Worm (Caenorhabditis elegans) whole organism, young adult: Measurements from ENCODE around the gene gcy-12.

Experiments
- B0019.2 ChIP-seq: fragments of 200-800 bp; sonication (Bioruptor generic); conservative IDR thresholded peaks from 2 replicates; pipeline ENCODE4 v1.3.6; 2022; ENCODE audit warnings: missing genetic modification reagents, missing genetic modification characterization, missing compliant biosample characterization
- B0261.1 ChIP-seq: sonication (generic microtip); optimal IDR thresholded peaks from 2 replicates; lab custom pipeline; 2016; ENCODE audit warnings: mild to moderate bottlenecking, missing genetic modification characterization, moderate library complexity, missing compliant biosample characterization
- B0336.3 ChIP-seq: fragments of 200-800 bp; sonication (Bioruptor generic); IDR thresholded peaks from 2 replicates; pipeline ENCODE4 v1.3.6; 2022; ENCODE audit warnings: missing genetic modification characterization, missing compliant biosample characterization
- F39B2.1 ChIP-seq: fragments of 200-800 bp; sonication (Bioruptor generic); IDR thresholded peaks from 2 replicates; pipeline ENCODE4 v1.3.6; 2022; ENCODE audit warnings: missing genetic modification reagents, missing genetic modification characterization, missing compliant biosample characterization
- F57A8.1 ChIP-seq: fragments of 200-800 bp; sonication (Bioruptor generic); optimal IDR thresholded peaks from 2 replicates; lab custom pipeline; 2018; ENCODE audit warnings: mild to moderate bottlenecking, missing genetic modification characterization, moderate library complexity, missing compliant biosample characterization
- Y79H2A.3 ChIP-seq: fragments of 200-800 bp; sonication (Bioruptor generic); conservative IDR thresholded peaks from 2 replicates; pipeline ENCODE4 v1.3.6; 2022; ENCODE audit warnings: missing genetic modification reagents, missing genetic modification characterization, missing compliant biosample characterization
- Y95B8A.8 ChIP-seq: fragments of 200-800 bp; sonication (Bioruptor generic); IDR thresholded peaks from 2 replicates; pipeline ENCODE4 v1.3.6; 2022; ENCODE audit warnings: missing genetic modification reagents, missing genetic modification characterization, missing compliant biosample characterization
- ZK185.1 ChIP-seq: sonication (generic microtip); optimal IDR thresholded peaks from 2 replicates; lab custom pipeline; 2016; ENCODE audit warnings: mild to moderate bottlenecking, missing genetic modification characterization, missing compliant biosample characterization; ENCODE audit not compliant: poor library complexity, severe bottlenecking
- ama-1 ChIP-seq, 3 experiments: fragments of 150-350 bp in 1 of 3; sonication (generic microtip) in 2 of 3; optimal IDR thresholded peaks; 2 replicates each; lab custom pipeline; 2014 to 2018; ENCODE audit warnings: missing biosample characterization in 2 of 3, missing genetic modification characterization in 2 of 3, missing genetic modification reagents in 2 of 3
- atf-7 ChIP-seq: sonication (generic microtip); optimal IDR thresholded peaks from 2 replicates; lab custom pipeline; 2017; ENCODE audit warnings: mild to moderate bottlenecking, missing genetic modification characterization, missing compliant biosample characterization
- attf-3 ChIP-seq: fragments of 200-800 bp; sonication (Bioruptor generic); conservative IDR thresholded peaks from 2 replicates; pipeline ENCODE4 v1.3.6; 2022; ENCODE audit warnings: missing genetic modification reagents, missing genetic modification characterization, missing compliant biosample characterization
- attf-5 ChIP-seq: fragments of 200-800 bp; sonication (Bioruptor generic); optimal IDR thresholded peaks from 2 replicates; lab custom pipeline; 2018; ENCODE audit warnings: mild to moderate bottlenecking, missing genetic modification characterization, missing compliant biosample characterization
- bed-1 ChIP-seq: fragments of 200-800 bp; sonication (Bioruptor generic); IDR thresholded peaks from 2 replicates; pipeline ENCODE4 v1.3.6; 2022; ENCODE audit warnings: missing genetic modification reagents, missing genetic modification characterization, missing compliant biosample characterization
- cebp-2 ChIP-seq: fragments of 200-800 bp; sonication (Bioruptor generic); IDR thresholded peaks from 2 replicates; pipeline ENCODE4 v1.3.6; 2022; ENCODE audit warnings: missing genetic modification characterization, missing compliant biosample characterization
- ceh-79 ChIP-seq: sonication (generic microtip); optimal IDR thresholded peaks from 2 replicates; lab custom pipeline; 2017; ENCODE audit warnings: mild to moderate bottlenecking, missing genetic modification characterization, missing compliant biosample characterization
- ceh-91 ChIP-seq: fragments of 200-800 bp; sonication (Bioruptor generic); IDR thresholded peaks from 2 replicates; pipeline ENCODE4 v1.3.6; 2022; ENCODE audit warnings: missing genetic modification reagents, missing genetic modification characterization, missing compliant biosample characterization
- efl-1 ChIP-seq: fragments of 150-350 bp; optimal IDR thresholded peaks from 2 replicates; lab custom pipeline; 2014; ENCODE audit warnings: missing biosample characterization, missing genetic modification reagents, missing genetic modification characterization
- ets-4 ChIP-seq: fragments of 200-800 bp; sonication (Bioruptor generic); optimal IDR thresholded peaks from 2 replicates; lab custom pipeline; 2018; ENCODE audit warnings: mild to moderate bottlenecking, missing genetic modification characterization, missing compliant biosample characterization
- fkh-3 ChIP-seq: sonication (generic microtip); optimal IDR thresholded peaks from 2 replicates; lab custom pipeline; 2016; ENCODE audit warnings: mild to moderate bottlenecking, missing genetic modification characterization, missing compliant biosample characterization
- lag-1 ChIP-seq: fragments of 200-800 bp; sonication (Bioruptor generic); IDR thresholded peaks from 2 replicates; pipeline ENCODE4 v1.3.6; 2022; ENCODE audit warnings: missing genetic modification reagents, missing genetic modification characterization, missing compliant biosample characterization
- let-526 ChIP-seq: fragments of 200-800 bp; sonication (Bioruptor generic); IDR thresholded peaks from 2 replicates; pipeline ENCODE4 v1.3.6; 2022; ENCODE audit warnings: missing genetic modification reagents, missing genetic modification characterization, missing compliant biosample characterization
- lin-40 ChIP-seq: sonication (generic microtip); optimal IDR thresholded peaks from 2 replicates; lab custom pipeline; 2016; ENCODE audit warnings: missing genetic modification characterization, mild to moderate bottlenecking, missing compliant biosample characterization, missing genotype, missing genetic modification reagents
- lin-54 ChIP-seq: fragments of 200-800 bp; sonication (Bioruptor generic); optimal IDR thresholded peaks from 2 replicates; lab custom pipeline; 2018; ENCODE audit warnings: mild to moderate bottlenecking, missing genetic modification characterization, missing compliant biosample characterization
- lsl-1 ChIP-seq: fragments of 200-800 bp; sonication (Bioruptor generic); optimal IDR thresholded peaks from 2 replicates; lab custom pipeline; 2018; ENCODE audit warnings: mild to moderate bottlenecking, missing genetic modification characterization, moderate library complexity, missing compliant biosample characterization
- lsy-27 ChIP-seq: sonication (generic microtip); optimal IDR thresholded peaks from 2 replicates; lab custom pipeline; 2017; ENCODE audit warnings: missing genetic modification characterization, mild to moderate bottlenecking, missing compliant biosample characterization, antibody characterized with exemption, missing genotype, borderline replicate concordance; ENCODE audit not compliant: insufficient read depth
- madf-6 ChIP-seq: fragments of 200-800 bp; sonication (Bioruptor generic); IDR thresholded peaks from 2 replicates; pipeline ENCODE4 v1.3.6; 2022; ENCODE audit warnings: missing genetic modification reagents, missing genetic modification characterization, missing compliant biosample characterization
- madf-8 ChIP-seq: fragments of 200-800 bp; sonication (Bioruptor generic); conservative IDR thresholded peaks from 2 replicates; pipeline ENCODE4 v1.3.6; 2022; ENCODE audit warnings: missing genetic modification reagents, missing genetic modification characterization, missing compliant biosample characterization
- mcd-1 ChIP-seq: fragments of 200-800 bp; sonication (Bioruptor generic); IDR thresholded peaks from 2 replicates; pipeline ENCODE4 v1.3.6; 2022; ENCODE audit warnings: missing genetic modification reagents, missing genetic modification characterization, missing compliant biosample characterization
- nfyb-1 ChIP-seq: fragments of 200-800 bp; sonication (Bioruptor generic); IDR thresholded peaks from 2 replicates; pipeline ENCODE4 v1.3.6; 2022; ENCODE audit warnings: missing genetic modification reagents, missing genetic modification characterization, missing compliant biosample characterization
- pbrm-1 ChIP-seq: fragments of 200-800 bp; sonication (Bioruptor generic); IDR thresholded peaks from 2 replicates; pipeline ENCODE4 v1.3.6; 2022; ENCODE audit warnings: missing genetic modification reagents, missing genetic modification characterization, missing compliant biosample characterization
- rec-8 ChIP-seq, 2 experiments: sonication (generic microtip); optimal IDR thresholded peaks; 2 replicates each; lab custom pipeline; 2016; ENCODE audit warnings: mild to moderate bottlenecking in 2 of 2, missing genetic modification characterization in 2 of 2, missing genetic modification reagents in 2 of 2, missing genotype in 2 of 2, missing biosample characterization in 1 of 2, missing compliant biosample characterization in 1 of 2, moderate library complexity in 1 of 2
- repo-1 ChIP-seq: sonication (generic microtip); optimal IDR thresholded peaks from 2 replicates; lab custom pipeline; 2017; ENCODE audit warnings: mild to moderate bottlenecking, missing genetic modification characterization, missing compliant biosample characterization
- rpc-1 ChIP-seq, 2 experiments: fragments of 150-350 bp in 1 of 2; sonication (generic microtip) in 1 of 2; optimal IDR thresholded peaks; 2 replicates each; lab custom pipeline; 2014 to 2018; ENCODE audit warnings: missing biosample characterization in 1 of 2, missing genetic modification characterization in 1 of 2, missing genetic modification reagents in 1 of 2, missing genotype in 1 of 2
- sdz-38 ChIP-seq: sonication (generic microtip); optimal IDR thresholded peaks from 2 replicates; lab custom pipeline; 2016; ENCODE audit warnings: missing genotype, missing genetic modification characterization, missing compliant biosample characterization
- snpc-1.3 ChIP-seq: sonication (generic microtip); optimal IDR thresholded peaks from 2 replicates; lab custom pipeline; 2017; ENCODE audit warnings: missing genetic modification characterization, mild to moderate bottlenecking, missing compliant biosample characterization, antibody characterized with exemption, moderate library complexity, missing genotype, missing genetic modification reagents; ENCODE audit not compliant: insufficient read depth
- somi-1 ChIP-seq: fragments of 200-800 bp; sonication (Bioruptor generic); optimal IDR thresholded peaks from 2 replicates; lab custom pipeline; 2018; ENCODE audit warnings: mild to moderate bottlenecking, missing genetic modification characterization, missing compliant biosample characterization
- unc-130 ChIP-seq: sonication (generic microtip); optimal IDR thresholded peaks from 2 replicates; lab custom pipeline; 2016; ENCODE audit warnings: missing genetic modification reagents, missing genetic modification characterization, missing compliant biosample characterization
- zfh-2 ChIP-seq: fragments of 200-800 bp; sonication (Bioruptor generic); conservative IDR thresholded peaks from 2 replicates; pipeline ENCODE4 v1.3.6; 2022; ENCODE audit warnings: missing genetic modification reagents, missing genetic modification characterization, missing compliant biosample characterization
- zim-3 ChIP-seq: sonication (generic microtip); optimal IDR thresholded peaks from 2 replicates; lab custom pipeline; 2017; ENCODE audit warnings: mild to moderate bottlenecking, missing genetic modification characterization, moderate library complexity, missing compliant biosample characterization
- ztf-22 ChIP-seq: fragments of 200-800 bp; sonication (Bioruptor generic); optimal IDR thresholded peaks from 2 replicates; lab custom pipeline; 2018; ENCODE audit warnings: mild to moderate bottlenecking, missing genetic modification characterization, moderate library complexity, missing compliant biosample characterization
- ztf-25 ChIP-seq: fragments of 200-800 bp; sonication (Bioruptor generic); IDR thresholded peaks from 2 replicates; pipeline ENCODE4 v1.3.6; 2022; ENCODE audit warnings: missing genetic modification reagents, missing genetic modification characterization, missing compliant biosample characterization
- ztf-3 ChIP-seq: fragments of 200-800 bp; sonication (Bioruptor generic); optimal IDR thresholded peaks from 2 replicates; lab custom pipeline; 2018; ENCODE audit warnings: mild to moderate bottlenecking, missing genetic modification characterization, missing compliant biosample characterization

Gene gcy-12

DNA sequence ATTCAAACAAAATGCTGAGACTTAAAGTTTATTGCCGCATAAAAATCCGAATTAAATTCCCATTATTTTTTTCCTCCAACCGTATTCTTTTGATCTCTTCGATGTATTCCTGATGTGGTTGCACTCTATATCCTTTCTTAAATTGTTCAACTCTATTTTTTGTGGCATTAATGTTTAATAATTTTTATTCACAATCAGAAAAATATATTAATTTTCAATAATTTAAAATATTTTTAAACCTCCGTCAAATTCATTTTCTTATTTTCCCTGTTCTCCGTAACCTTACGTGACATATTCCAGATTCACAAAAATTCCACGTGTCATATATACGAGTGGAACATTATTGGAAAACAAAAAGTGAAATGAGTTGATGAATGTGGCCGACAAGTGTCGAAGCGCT, at the start of gene gcy-12:
Gene gcy-12 (plus strand): TSS at position 301 of the 400 bp plus-strand sequence.
- TF ChIP-seq pbrm-1 (no peak), cebp-2 (GFP tag; lab: Robert Waterston, UW) (no peak), unc-130 (GFP tag; lab: Kevin White, UChicago) (no peak), B0336.3 (GFP tag; lab: Robert Waterston, UW) (no peak), ama-1 (optimal IDR thresholded peaks at IDR 0.05; lab: Kevin White, UChicago) (no peak), ama-1 (GFP tag; optimal IDR thresholded peaks at IDR 0.05; lab: Kevin White, UChicago) (no peak), Y79H2A.3 (GFP tag; lab: Robert Waterston, UW) (no peak), ztf-3 (GFP tag; lab: Kevin White, UChicago) (no peak), ztf-22 (GFP tag; lab: Kevin White, UChicago) (no peak), attf-3 (GFP tag; lab: Robert Waterston, UW) (no peak), repo-1 (tag; lab: Kevin White, UChicago) (no peak), let-526 (GFP tag; lab: Robert Waterston, UW) (no peak), B0261.1 (no peak), attf-5 (GFP tag; lab: Kevin White, UChicago) (no peak), somi-1 (no peak), F57A8.1 (GFP tag; lab: Kevin White, UChicago) (no peak), Y95B8A.8 (no peak), nfyb-1 (GFP tag; lab: Robert Waterston, UW) (no peak)

DNA sequence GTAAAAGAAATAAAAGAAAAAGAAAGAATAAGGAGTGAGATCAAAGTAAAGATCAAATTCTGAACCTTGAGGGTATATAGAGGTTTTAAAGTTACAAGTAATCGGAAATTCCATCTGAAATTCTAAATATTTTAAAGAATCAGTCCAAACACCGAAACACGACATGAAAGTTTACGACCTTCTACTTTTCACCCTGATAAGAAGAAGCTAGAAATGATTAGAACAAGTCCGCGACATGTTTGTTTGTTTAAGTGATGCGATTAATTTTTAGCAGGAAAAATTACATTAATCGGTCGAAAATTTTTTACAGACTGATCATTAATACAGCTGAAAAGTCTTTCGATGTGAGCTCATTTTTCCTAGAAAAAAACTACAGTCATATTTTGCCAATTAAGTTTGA, 47.2 kb upstream of the gcy-12 start:
- TF ChIP-seq ets-4 (GFP tag; lab: Kevin White, UChicago), result no peak
- TF ChIP-seq somi-1, result no peak
- no peak for TF ChIP-seq efl-1 (GFP tag; lab: Kevin White, UChicago)
- no peak for TF ChIP-seq fkh-3 (tag; lab: Kevin White, UChicago)
- TF ChIP-seq atf-7, result no peak
- TF ChIP-seq madf-6 (GFP tag; lab: Robert Waterston, UW), result no peak
- TF ChIP-seq lsy-27, result no peak
- TF ChIP-seq ztf-25 (GFP tag; lab: Robert Waterston, UW), result no peak
- no peak for TF ChIP-seq rec-8 (tag; optimal IDR thresholded peaks at IDR 0.05; lab: Kevin White, UChicago)
- no peak for TF ChIP-seq zfh-2 (GFP tag; lab: Robert Waterston, UW)
- TF ChIP-seq bed-1 (GFP tag; lab: Robert Waterston, UW), result no peak
- TF ChIP-seq lin-54, result no peak
- TF ChIP-seq lag-1 (GFP tag; lab: Robert Waterston, UW), result no peak
- TF ChIP-seq lin-40 (tag; lab: Kevin White, UChicago), result no peak
- no peak for TF ChIP-seq F39B2.1
- TF ChIP-seq ama-1 (optimal IDR thresholded peaks at IDR 0.05; lab: Kevin White, UChicago), result no peak
- no peak for TF ChIP-seq ama-1 (GFP tag; optimal IDR thresholded peaks at IDR 0.05; lab: Kevin White, UChicago)

DNA sequence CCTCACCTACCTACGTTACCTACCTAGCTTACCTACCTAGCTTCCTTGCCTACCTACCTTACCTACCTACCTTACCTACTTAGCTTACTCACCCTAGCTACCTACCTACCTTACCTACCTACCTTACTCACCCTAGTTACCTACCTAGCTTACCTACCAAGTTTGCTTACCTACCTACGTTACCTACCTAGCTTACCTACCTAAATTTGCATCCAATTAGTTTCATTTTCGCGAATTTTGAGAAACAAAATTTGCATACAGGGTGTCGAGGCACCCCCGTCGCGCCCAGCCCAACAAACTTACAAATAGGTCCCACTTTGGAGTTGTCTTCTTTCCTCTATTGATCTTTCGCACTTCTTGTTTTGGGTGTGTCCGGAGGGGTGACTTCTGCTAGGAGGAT, 42.9 kb upstream of the gcy-12 start:
- TF ChIP-seq cebp-2 (GFP tag; lab: Robert Waterston, UW), result no peak
- no peak for TF ChIP-seq zfh-2 (GFP tag; lab: Robert Waterston, UW)
- no peak for TF ChIP-seq lsl-1 (GFP tag; lab: Kevin White, UChicago)
- TF ChIP-seq ets-4 (GFP tag; lab: Kevin White, UChicago), result no peak
- TF ChIP-seq snpc-1.3 (tag; lab: Kevin White, UChicago), result no peak
- no peak for TF ChIP-seq mcd-1
- no peak for TF ChIP-seq ceh-79 (tag; lab: Kevin White, UChicago)
- no peak for TF ChIP-seq B0019.2 (GFP tag; lab: Robert Waterston, UW)
- no peak for TF ChIP-seq rpc-1 (optimal IDR thresholded peaks at IDR 0.05; lab: Kevin White, UChicago)
- no peak for TF ChIP-seq rpc-1 (tag; optimal IDR thresholded peaks at IDR 0.05; lab: Kevin White, UChicago)
- TF ChIP-seq ceh-91 (GFP tag; lab: Robert Waterston, UW), result no peak
- no peak for TF ChIP-seq F57A8.1 (GFP tag; lab: Kevin White, UChicago)
- TF ChIP-seq fkh-3 (tag; lab: Kevin White, UChicago), result no peak
- no peak for TF ChIP-seq sdz-38 (tag; lab: Kevin White, UChicago)
- TF ChIP-seq ZK185.1 (tag; lab: Kevin White, UChicago), result no peak
- no peak for TF ChIP-seq zim-3 (tag; lab: Kevin White, UChicago)
- no peak for TF ChIP-seq madf-8 (GFP tag; lab: Robert Waterston, UW)
- TF ChIP-seq, all 124 proteins: peak for 0
